Fruit fly (Drosophila melanogaster): ENCODE measurements around the gene Pglym78.
A peak's percentile ranks its signal among the peaks of the same experiment; 100 is the strongest.

Pglym78 gene

DNA sequence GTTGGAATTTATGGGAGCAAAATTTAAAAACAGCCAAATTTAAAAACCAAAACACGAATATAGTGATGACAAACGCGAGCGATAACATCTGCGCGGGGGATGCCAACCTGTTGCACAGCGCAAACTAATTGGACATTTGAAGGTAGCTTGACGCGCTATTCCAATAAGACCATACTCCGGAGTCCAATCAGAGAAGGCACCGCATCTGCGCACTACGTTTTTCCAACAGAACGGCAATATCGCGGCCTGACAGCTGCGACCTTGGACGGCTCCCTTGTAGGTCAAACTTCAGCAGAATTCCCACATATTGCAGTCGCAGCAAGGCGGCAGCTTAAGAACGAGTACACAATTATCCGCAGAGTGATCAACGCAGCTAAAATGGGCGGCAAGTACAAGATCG, at the start of gene Pglym78, which contains the start of gene CG11882:
Gene Pglym78 (plus strand): TSS at position 177 of the 400 bp plus-strand sequence.
Gene CG11882 (minus strand): TSS at position 101 of the 400 bp plus-strand sequence.
- TF ChIP-seq CG6808 (GFP tag; optimal IDR thresholded peaks at IDR 0.05) (no peak), fd59A (GFP tag; optimal IDR thresholded peaks at IDR 0.05) (no peak), CG15336 (GFP tag; IDR thresholded peaks at IDR 0.05) (no peak), CG8319 (GFP tag; optimal IDR thresholded peaks at IDR 0.05) (no peak), CG11294 (GFP tag; IDR thresholded peaks at IDR 0.05) (no peak), Gug (GFP tag; IDR thresholded peaks at IDR 0.05) (no peak), eg (GFP tag; IDR thresholded peaks at IDR 0.05) (no peak; the same call in 2 of the 3 replicates), CG6163 (GFP tag; IDR thresholded peaks at IDR 0.05) (peak; percentile 57; the same call in 2 of the 3 replicates), CG3032 (tag; optimal IDR thresholded peaks at IDR 0.05) (no peak), Lpt (GFP tag; optimal IDR thresholded peaks at IDR 0.05) (no peak), CG31627 (GFP tag; optimal IDR thresholded peaks at IDR 0.05) (peak; percentile 12), CG8632 (GFP tag; optimal IDR thresholded peaks at IDR 0.05) (no peak), fd85E (GFP tag; optimal IDR thresholded peaks at IDR 0.05) (no peak), salr (GFP tag; optimal IDR thresholded peaks at IDR 0.05) (no peak), fkh (GFP tag; optimal IDR thresholded peaks at IDR 0.05) (no peak), Sox15 (GFP tag; optimal IDR thresholded peaks at IDR 0.05) (no peak), vri (GFP tag; optimal IDR thresholded peaks at IDR 0.05) (no peak), CG8119 (GFP tag; IDR thresholded peaks at IDR 0.05) (no peak), CG16779 (tag; optimal IDR thresholded peaks at IDR 0.05) (no peak), CG10669 (GFP tag; optimal IDR thresholded peaks at IDR 0.05) (no peak), OdsH (GFP tag; optimal IDR thresholded peaks at IDR 0.05) (no peak), CG11762 (GFP tag; optimal IDR thresholded peaks at IDR 0.05; ENCODE audit: insufficient read depth) (no peak), topi (GFP tag; optimal IDR thresholded peaks at IDR 0.05) (no peak), CG11902 (GFP tag; optimal IDR thresholded peaks at IDR 0.05) (no peak), Blimp-1 (GFP tag; optimal IDR thresholded peaks at IDR 0.05) (no peak), Eip93F (GFP tag; optimal IDR thresholded peaks at IDR 0.05) (no peak), CG7368 (GFP tag; optimal IDR thresholded peaks at IDR 0.05) (no peak), CG9139 (GFP tag; optimal IDR thresholded peaks at IDR 0.05) (no peak), Hr4 (GFP tag; optimal IDR thresholded peaks at IDR 0.05) (no peak), CG4318 (GFP tag; optimal IDR thresholded peaks at IDR 0.05) (no peak), Eip78C (GFP tag) (peak; percentile 36), Smox (GFP tag; optimal IDR thresholded peaks at IDR 0.05) (no peak), CG6792 (GFP tag; optimal IDR thresholded peaks at IDR 0.05) (no peak), Met (GFP tag; optimal IDR thresholded peaks at IDR 0.05) (no peak), Eip75B (GFP tag; optimal IDR thresholded peaks at IDR 0.05) (peak; percentile 80), CG6276 (GFP tag; optimal IDR thresholded peaks at IDR 0.05) (no peak), CG3919 (GFP tag; optimal IDR thresholded peaks at IDR 0.05) (no peak), pdm3 (GFP tag; optimal IDR thresholded peaks at IDR 0.05) (no peak), Sox102F (GFP tag; optimal IDR thresholded peaks at IDR 0.05) (no peak), Hr39 (GFP tag; optimal IDR thresholded peaks at IDR 0.05) (peak; percentile 94), cyc (GFP tag; optimal IDR thresholded peaks at IDR 0.05) (peak; percentile 24), dac (GFP tag; optimal IDR thresholded peaks at IDR 0.05) (no peak), dsx (GFP tag; optimal IDR thresholded peaks at IDR 0.05; ENCODE audit: poor library complexity, severe bottlenecking) (no peak), svp (GFP tag) (peak; percentile 96), CG32006 (GFP tag; optimal IDR thresholded peaks at IDR 0.05) (no peak), esn (GFP tag; optimal IDR thresholded peaks at IDR 0.05) (peak; percentile 33), CG1621 (tag; optimal IDR thresholded peaks at IDR 0.05) (peak; percentile 93), Ets21C (GFP tag; optimal IDR thresholded peaks at IDR 0.05) (no peak), CG6854 (GFP tag; optimal IDR thresholded peaks at IDR 0.05) (no peak), lz (GFP tag; optimal IDR thresholded peaks at IDR 0.05) (peak; percentile 9), Sox14 (GFP tag; optimal IDR thresholded peaks at IDR 0.05) (peak; percentile 89), achi (GFP tag; optimal IDR thresholded peaks at IDR 0.05) (peak; percentile 100), acj6 (GFP tag; optimal IDR thresholded peaks at IDR 0.05) (no peak)
